Worm (Caenorhabditis elegans) whole organism, L1 larva: ENCODE data around the gene C25D7.16.

Source experiments
- aly-2 ChIP-seq: fragments of 150-350 bp; optimal IDR thresholded peaks from 2 replicates; lab custom pipeline; 2014; ENCODE audit warnings: missing biosample characterization, missing genetic modification characterization
- blmp-1 ChIP-seq: fragments of 150-350 bp; optimal IDR thresholded peaks from 2 replicates; lab custom pipeline; 2014; ENCODE audit warnings: missing biosample characterization, missing genetic modification characterization
- nhr-12 ChIP-seq: sonication (generic microtip); optimal IDR thresholded peaks from 2 replicates; lab custom pipeline; 2017; ENCODE audit warnings: missing biosample characterization, missing genetic modification characterization
- nhr-28 ChIP-seq: fragments of 150-350 bp; optimal IDR thresholded peaks from 2 replicates; lab custom pipeline; 2014; ENCODE audit warnings: missing biosample characterization, missing genetic modification characterization
- snpc-4 ChIP-seq: fragments of 150-350 bp; optimal IDR thresholded peaks from 2 replicates; lab custom pipeline; 2014; ENCODE audit warnings: missing biosample characterization, missing genetic modification characterization
- unc-130 ChIP-seq: fragments of 150-350 bp; optimal IDR thresholded peaks from 2 replicates; lab custom pipeline; 2017; ENCODE audit warnings: missing biosample characterization, missing genetic modification characterization, inconsistent platforms
- unc-62 ChIP-seq: fragments of 150-350 bp; optimal IDR thresholded peaks from 2 replicates; lab custom pipeline; 2014; ENCODE audit warnings: missing biosample characterization, missing genetic modification reagents, missing genetic modification characterization
- zip-4 ChIP-seq: fragments of 200-800 bp; sonication (Bioruptor generic); optimal IDR thresholded peaks from 2 replicates; lab custom pipeline; 2018; ENCODE audit warnings: mild to moderate bottlenecking, missing genetic modification characterization, moderate library complexity, missing compliant biosample characterization
- ztf-4 ChIP-seq: fragments of 150-350 bp; optimal IDR thresholded peaks from 2 replicates; lab custom pipeline; 2014; ENCODE audit warnings: missing biosample characterization, missing genetic modification characterization

DNA sequence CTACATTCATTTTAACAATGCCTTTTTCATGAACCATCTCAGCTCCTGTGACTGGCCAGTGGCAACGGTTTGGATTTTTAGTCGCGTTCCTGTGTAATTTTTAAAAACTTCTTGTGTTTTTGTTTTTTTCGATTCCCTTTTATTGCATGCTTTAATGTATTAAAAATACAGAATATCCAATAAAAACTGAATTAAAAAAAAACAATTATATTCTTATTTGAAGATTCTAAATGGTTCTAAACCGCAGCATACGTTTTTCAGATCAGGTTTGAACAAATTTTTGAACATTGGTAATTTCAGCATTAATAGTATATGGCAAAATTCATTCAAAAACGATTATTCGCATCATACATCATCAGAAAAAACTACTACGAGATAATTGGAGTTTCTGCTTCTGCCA is 12.4 kb downstream of the C25D7.16 start, which contains the start of gene dnj-3:
- TF ChIP-seq ztf-4 (tag; lab: Kevin White, UChicago) (no peak), unc-130 (tag; lab: Kevin White, UChicago) (no peak), nhr-12 (tag; lab: Kevin White, UChicago) (no peak), nhr-28 (tag; lab: Kevin White, UChicago) (no peak), zip-4 (GFP tag; lab: Kevin White, UChicago) (no peak), unc-62 (GFP tag; lab: Kevin White, UChicago) (no peak), blmp-1 (tag; lab: Kevin White, UChicago) (no peak), aly-2 (tag; lab: Kevin White, UChicago) (no peak), snpc-4 (no peak)
